Worm (Caenorhabditis elegans) whole organism, L4 larva: Measurements from ENCODE around the gene R05G6.4.

Experiments
- aly-2 ChIP-seq: sonication (generic microtip); optimal IDR thresholded peaks from 2 replicates; lab custom pipeline; 2018; ENCODE audit warnings: missing biosample characterization, missing genetic modification characterization
- ceh-82 ChIP-seq: sonication (generic microtip); optimal IDR thresholded peaks from 2 replicates; lab custom pipeline; 2017; ENCODE audit warnings: missing biosample characterization, missing genetic modification characterization
- ctbp-1 ChIP-seq: fragments of 200-800 bp; sonication (Bioruptor generic); IDR thresholded peaks from 2 replicates; pipeline ENCODE4 v1.3.6; 2022; ENCODE audit warnings: missing genetic modification reagents, missing genetic modification characterization, missing compliant biosample characterization
- nhr-76 ChIP-seq: fragments of 150-350 bp; optimal IDR thresholded peaks from 2 replicates; lab custom pipeline; 2014; ENCODE audit warnings: missing biosample characterization, missing genetic modification characterization
- pha-4 ChIP-seq, 2 experiments: fragments of 150-350 bp in 1 of 2; fragments of 200-800 bp in 1 of 2; sonication (Bioruptor generic) in 1 of 2; IDR thresholded peaks in 1 of 2; optimal IDR thresholded peaks in 1 of 2; 2 replicates each; pipeline versions ENCODE4 v1.3.6 to Lab custom; 2014 to 2022; ENCODE audit warnings: missing genetic modification characterization in 2 of 2, missing genetic modification reagents in 2 of 2, missing biosample characterization in 1 of 2, missing compliant biosample characterization in 1 of 2
- rbr-2 ChIP-seq: sonication (generic microtip); optimal IDR thresholded peaks from 2 replicates; lab custom pipeline; 2016; ENCODE audit warnings: missing genotype, missing genetic modification characterization, missing compliant biosample characterization
- skn-1 ChIP-seq: fragments of 150-350 bp; optimal IDR thresholded peaks from 2 replicates; lab custom pipeline; 2014; ENCODE audit warnings: missing biosample characterization, missing genetic modification characterization
- tag-97 ChIP-seq: fragments of 200-800 bp; sonication (Bioruptor generic); IDR thresholded peaks from 2 replicates; pipeline ENCODE4 v1.3.6; 2022; ENCODE audit warnings: missing genetic modification characterization, missing compliant biosample characterization

ce11 chrIV:7556265-7556866 is 43.3 kb downstream of the R05G6.4 start, which contains the start of the genes F49E8.7, F49E8.8 and nprl-2:
- TF ChIP-seq pha-4 (GFP tag; IDR thresholded peaks at IDR 0.05; lab: Robert Waterston, UW) = no peak
- no peak for TF ChIP-seq pha-4 (tag; optimal IDR thresholded peaks at IDR 0.05; lab: Kevin White, UChicago)
- no peak for TF ChIP-seq ceh-82 (tag; lab: Kevin White, UChicago)
- no peak for TF ChIP-seq aly-2
- no peak for TF ChIP-seq rbr-2 (tag; lab: Kevin White, UChicago)
- TF ChIP-seq tag-97 (GFP tag; lab: Robert Waterston, UW) = no peak
- TF ChIP-seq ctbp-1 (GFP tag; lab: Robert Waterston, UW) = no peak
- no peak for TF ChIP-seq skn-1 (tag; lab: Kevin White, UChicago)
- no peak for TF ChIP-seq nhr-76
